Fruit fly (Drosophila melanogaster) whole organism, embryonic: Measurements from ENCODE around the gene CG5644.

Experiments used
- Awh ChIP-seq: fragments of 200-800 bp; sonication (Bioruptor generic); IDR thresholded peaks from 2 replicates; pipeline ENCODE4, ENCODE4 v1.3.6; 2022; ENCODE audit warnings: missing biosample characterization, missing genetic modification characterization
- C15 ChIP-seq: fragments of 200-800 bp; sonication (Bioruptor generic); IDR thresholded peaks from 3 replicates; pipeline ENCODE4 v1.3.6; 2022; ENCODE audit warnings: missing biosample characterization, missing genetic modification characterization
- CG10267 ChIP-seq: fragments of 200-800 bp; sonication (Bioruptor generic); optimal IDR thresholded peaks from 2 replicates; lab custom pipeline; 2018; ENCODE audit warnings: missing biosample characterization, mild to moderate bottlenecking, missing genetic modification characterization, moderate library complexity
- CG12071 ChIP-seq: fragments of 200-800 bp; sonication (Bioruptor generic); optimal IDR thresholded peaks from 3 replicates; lab custom pipeline; 2018; ENCODE audit warnings: missing biosample characterization, mild to moderate bottlenecking, missing genetic modification characterization
- CG12744 ChIP-seq: fragments of 200-800 bp; sonication (Bioruptor generic); optimal IDR thresholded peaks from 2 replicates; lab custom pipeline; 2016; ENCODE audit warnings: missing biosample characterization, missing genetic modification characterization
- CG14441 ChIP-seq: fragments of 200-800 bp; sonication (Bioruptor generic); IDR thresholded peaks from 2 replicates; pipeline ENCODE4 v1.3.6; 2022; ENCODE audit warnings: missing biosample characterization, missing genetic modification characterization
- CG14860 ChIP-seq: fragments of 200-800 bp; sonication (Bioruptor generic); IDR thresholded peaks from 3 replicates; pipeline ENCODE4 v1.3.6; 2022; ENCODE audit warnings: missing biosample characterization, missing genetic modification characterization; ENCODE audit not compliant: partially characterized antibody
- CG14965 ChIP-seq: fragments of 200-800 bp; sonication (Bioruptor generic); optimal IDR thresholded peaks from 2 replicates; lab custom pipeline; 2016; ENCODE audit warnings: missing biosample characterization, missing genetic modification characterization, borderline replicate concordance
- CG17328 ChIP-seq: fragments of 200-800 bp; sonication (Bioruptor generic); IDR thresholded peaks from 2 replicates; pipeline ENCODE4 v1.3.6; 2022; ENCODE audit warnings: missing biosample characterization, missing genetic modification characterization
- CG2129 ChIP-seq: fragments of 200-800 bp; sonication (Bioruptor generic); IDR thresholded peaks from 2 replicates; pipeline ENCODE4 v1.3.6; 2022; ENCODE audit warnings: missing biosample characterization, missing genetic modification characterization; ENCODE audit not compliant: partially characterized antibody
- CG31388 ChIP-seq: fragments of 200-800 bp; sonication (Bioruptor generic); optimal IDR thresholded peaks from 2 replicates; lab custom pipeline; 2016; ENCODE audit warnings: missing biosample characterization, missing genetic modification characterization
- CG34422 ChIP-seq: fragments of 200-800 bp; sonication (Bioruptor generic); IDR thresholded peaks from 3 replicates; pipeline ENCODE4 v1.3.6; 2022; ENCODE audit warnings: missing biosample characterization, missing genetic modification characterization
- CG3847 ChIP-seq: fragments of 200-800 bp; sonication (Bioruptor generic); IDR thresholded peaks from 2 replicates; pipeline ENCODE4 v1.3.6; 2022; ENCODE audit warnings: missing biosample characterization, missing genetic modification characterization
- CG7556 ChIP-seq: fragments of 200-800 bp; sonication (Bioruptor generic); optimal IDR thresholded peaks from 2 replicates; lab custom pipeline; 2017; ENCODE audit warnings: missing biosample characterization, mild to moderate bottlenecking, missing genetic modification characterization
- CG7987 ChIP-seq: fragments of 200-800 bp; sonication (Bioruptor generic); optimal IDR thresholded peaks from 2 replicates; lab custom pipeline; 2018; ENCODE audit warnings: missing biosample characterization, mild to moderate bottlenecking, missing genetic modification characterization, moderate library complexity
- CG8089 ChIP-seq: fragments of 200-800 bp; sonication (Bioruptor generic); optimal IDR thresholded peaks from 3 replicates; lab custom pipeline; 2016; ENCODE audit warnings: missing biosample characterization, missing genetic modification characterization
- CG8281 ChIP-seq: fragments of 200-800 bp; sonication (Bioruptor generic); optimal IDR thresholded peaks from 2 replicates; lab custom pipeline; 2018; ENCODE audit warnings: missing biosample characterization, mild to moderate bottlenecking, missing genetic modification characterization, moderate library complexity
- CG9437 ChIP-seq: fragments of 200-800 bp; sonication (Bioruptor generic); optimal IDR thresholded peaks from 2 replicates; lab custom pipeline; 2018; ENCODE audit warnings: missing biosample characterization, mild to moderate bottlenecking, missing genetic modification characterization
- CG9797 ChIP-seq: fragments of 200-800 bp; sonication (Bioruptor generic); optimal IDR thresholded peaks from 3 replicates; lab custom pipeline; 2018; ENCODE audit warnings: missing biosample characterization, mild to moderate bottlenecking, missing genetic modification characterization
- Dfd ChIP-seq, 2 experiments: fragments of >200 bp; optimal IDR thresholded peaks; 2 replicates each; lab custom pipeline; 2017; ENCODE audit warnings: missing biosample characterization in 2 of 2, missing genetic modification characterization in 2 of 2
- Dref ChIP-seq: fragments of 200-800 bp; sonication (Bioruptor generic); IDR thresholded peaks from 2 replicates; pipeline ENCODE4 v1.3.6; 2022; ENCODE audit warnings: missing biosample characterization, missing genetic modification characterization
- H15 ChIP-seq: fragments of 200-800 bp; sonication (Bioruptor generic); IDR thresholded peaks from 3 replicates; pipeline ENCODE4 v1.3.6; 2022; ENCODE audit warnings: missing biosample characterization, missing genetic modification characterization
- Mad ChIP-seq: fragments of 200-800 bp; sonication (Bioruptor generic); optimal IDR thresholded peaks from 2 replicates; lab custom pipeline; 2016; ENCODE audit warnings: missing biosample characterization, missing genetic modification characterization
- Max ChIP-seq: fragments of 200-800 bp; sonication (Bioruptor generic); optimal IDR thresholded peaks from 2 replicates; lab custom pipeline; 2016; ENCODE audit warnings: missing biosample characterization, mild to moderate bottlenecking, missing genetic modification characterization
- NFAT ChIP-seq: fragments of 200-800 bp; sonication (Bioruptor generic); IDR thresholded peaks from 2 replicates; pipeline ENCODE4 v1.3.6; 2022; ENCODE audit warnings: missing biosample characterization, missing genetic modification characterization
- Ravus ChIP-seq: fragments of 200-800 bp; sonication (Bioruptor generic); IDR thresholded peaks from 2 replicates; pipeline ENCODE4 v1.3.6; 2022; ENCODE audit warnings: missing biosample characterization, missing genetic modification characterization
- Rx ChIP-seq: fragments of 200-800 bp; sonication (Bioruptor generic); IDR thresholded peaks from 2 replicates; pipeline ENCODE4 v1.3.6; 2022; ENCODE audit warnings: missing biosample characterization, missing genetic modification characterization
- Side ChIP-seq: fragments of 200-800 bp; sonication (Bioruptor generic); optimal IDR thresholded peaks from 2 replicates; lab custom pipeline; 2016; ENCODE audit warnings: missing biosample characterization, missing genetic modification characterization
- Sox102F ChIP-seq: fragments of 200-800 bp; sonication (Bioruptor generic); optimal IDR thresholded peaks from 2 replicates; lab custom pipeline; 2018; ENCODE audit warnings: missing biosample characterization, mild to moderate bottlenecking, missing genetic modification characterization, moderate library complexity
- Sry-β ChIP-seq: fragments of 200-800 bp; sonication (Bioruptor generic); optimal IDR thresholded peaks from 2 replicates; lab custom pipeline; 2018; ENCODE audit warnings: missing biosample characterization, mild to moderate bottlenecking, missing genetic modification characterization, moderate library complexity
- Sry-δ ChIP-seq: fragments of 200-800 bp; sonication (Bioruptor generic); optimal IDR thresholded peaks from 2 replicates; lab custom pipeline; 2016; ENCODE audit warnings: missing biosample characterization, missing genetic modification characterization
- TFAM ChIP-seq: fragments of 200-800 bp; sonication (Bioruptor generic); optimal IDR thresholded peaks from 2 replicates; lab custom pipeline; 2017; ENCODE audit warnings: missing biosample characterization, missing genetic modification characterization, inconsistent platforms
- ara ChIP-seq: fragments of 200-800 bp; sonication (Bioruptor generic); IDR thresholded peaks from 2 replicates; pipeline ENCODE4 v1.3.6; 2022; ENCODE audit warnings: missing biosample characterization, missing genetic modification characterization
- cg ChIP-seq: fragments of 200-800 bp; sonication (Bioruptor generic); optimal IDR thresholded peaks from 3 replicates; lab custom pipeline; 2019; ENCODE audit warnings: missing biosample characterization, mild to moderate bottlenecking, missing genetic modification characterization, moderate library complexity
- disco-r ChIP-seq: fragments of 200-800 bp; sonication (Bioruptor generic); optimal IDR thresholded peaks from 2 replicates; lab custom pipeline; 2016; ENCODE audit warnings: missing biosample characterization, missing genetic modification characterization
- emc ChIP-seq: fragments of 200-800 bp; sonication (Bioruptor generic); optimal IDR thresholded peaks from 2 replicates; lab custom pipeline; 2016; ENCODE audit warnings: missing biosample characterization, missing genetic modification characterization
- gro ChIP-seq: fragments of 200-800 bp; sonication (Bioruptor generic); optimal IDR thresholded peaks from 2 replicates; lab custom pipeline; 2016; ENCODE audit warnings: missing biosample characterization, missing genetic modification characterization
- hbn ChIP-seq: fragments of 200-800 bp; sonication (Bioruptor generic); IDR thresholded peaks from 2 replicates; pipeline ENCODE4 v1.3.6; 2022; ENCODE audit warnings: missing biosample characterization, missing genetic modification characterization; ENCODE audit not compliant: partially characterized antibody
- her ChIP-seq: fragments of 200-800 bp; sonication (Bioruptor generic); optimal IDR thresholded peaks from 2 replicates; lab custom pipeline; 2016; ENCODE audit warnings: missing biosample characterization, missing genetic modification characterization
- kni ChIP-seq: fragments of 200-800 bp; sonication (Bioruptor generic); optimal IDR thresholded peaks from 3 replicates; lab custom pipeline; 2017; ENCODE audit warnings: mild to moderate bottlenecking, missing biosample characterization, missing genetic modification reagents, missing genetic modification characterization
- mam ChIP-seq: fragments of 200-800 bp; sonication (Bioruptor generic); optimal IDR thresholded peaks from 3 replicates; lab custom pipeline; 2016; ENCODE audit warnings: missing biosample characterization, missing genetic modification characterization
- pb ChIP-seq: fragments of 200-800 bp; sonication (Bioruptor generic); optimal IDR thresholded peaks from 3 replicates; lab custom pipeline; 2016; ENCODE audit warnings: missing biosample characterization, missing genetic modification characterization
- peb ChIP-seq: fragments of 200-800 bp; sonication (Bioruptor generic); IDR thresholded peaks from 2 replicates; pipeline ENCODE4 v1.3.6; 2022; ENCODE audit warnings: missing biosample characterization, missing genetic modification characterization
- pfk ChIP-seq: fragments of 200-800 bp; sonication (Bioruptor generic); optimal IDR thresholded peaks from 2 replicates; lab custom pipeline; 2018; ENCODE audit warnings: missing biosample characterization, mild to moderate bottlenecking, missing genetic modification characterization, moderate library complexity
- pita ChIP-seq: fragments of 200-800 bp; sonication (Bioruptor generic); optimal IDR thresholded peaks from 2 replicates; lab custom pipeline; 2017; ENCODE audit warnings: missing biosample characterization, mild to moderate bottlenecking, missing genetic modification characterization
- salm ChIP-seq: fragments of 200-800 bp; sonication (Bioruptor generic); optimal IDR thresholded peaks from 2 replicates; lab custom pipeline; 2018; ENCODE audit warnings: missing biosample characterization, mild to moderate bottlenecking, missing genetic modification characterization
- scrt ChIP-seq: fragments of 200-800 bp; sonication (Bioruptor generic); optimal IDR thresholded peaks from 2 replicates; lab custom pipeline; 2018; ENCODE audit warnings: missing biosample characterization, mild to moderate bottlenecking, missing genetic modification characterization, moderate library complexity
- sob ChIP-seq: fragments of 200-800 bp; sonication (Bioruptor generic); IDR thresholded peaks from 2 replicates; pipeline ENCODE4 v1.3.6; 2022; ENCODE audit warnings: missing biosample characterization, missing genetic modification characterization
- tin ChIP-seq: fragments of 200-800 bp; sonication (Bioruptor generic); optimal IDR thresholded peaks from 3 replicates; lab custom pipeline; 2016; ENCODE audit warnings: missing biosample characterization, missing genetic modification characterization
- tx ChIP-seq: fragments of 200-800 bp; sonication (Bioruptor generic); optimal IDR thresholded peaks from 2 replicates; lab custom pipeline; 2016; ENCODE audit warnings: missing biosample characterization, missing genetic modification characterization
- zen2 ChIP-seq: fragments of 200-800 bp; sonication (Bioruptor generic); IDR thresholded peaks from 3 replicates; pipeline ENCODE4 v1.3.6; 2022; ENCODE audit warnings: missing biosample characterization, missing genetic modification characterization; ENCODE audit not compliant: partially characterized antibody

The CG5644 gene

DNA sequence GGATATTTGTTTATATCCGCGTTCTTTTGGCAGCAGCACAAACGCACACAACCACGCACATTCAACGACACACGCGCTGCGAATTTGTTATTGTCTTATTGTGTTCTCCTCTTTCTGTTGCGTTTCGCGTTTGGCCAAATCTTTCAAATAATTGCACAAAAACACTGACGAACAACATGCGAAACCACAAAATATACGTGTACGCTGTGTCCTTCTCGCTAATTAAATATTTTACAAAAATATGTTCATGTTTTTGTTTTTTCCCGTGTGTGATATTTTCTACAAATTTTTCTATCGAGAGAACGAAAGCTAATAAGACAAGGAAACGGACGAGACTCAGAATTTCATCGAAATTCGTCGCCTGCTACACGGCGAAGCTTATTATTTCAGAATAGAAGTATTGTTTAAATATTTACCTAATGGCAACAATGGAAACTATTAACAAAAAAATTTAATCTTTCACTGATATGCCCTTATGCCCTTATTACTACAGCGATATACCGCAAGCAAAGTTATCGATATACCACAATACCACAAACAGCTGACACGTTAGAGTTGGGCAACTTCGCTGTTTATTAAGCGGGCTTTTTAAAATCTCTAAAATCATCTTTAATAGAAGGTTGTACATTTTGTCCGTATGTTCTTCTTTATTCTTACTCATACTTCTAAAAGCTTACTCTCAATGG is 25.6 kb downstream of the CG5644 start, which contains the start of the genes CG43783 and orb2 (continued):
- TF ChIP-seq CG7987 (GFP tag; lab: Kevin White, UChicago) (no peak), cg (peak; percentile 39), pb (GFP tag; lab: Kevin White, UChicago) (no peak), pfk (GFP tag; lab: Kevin White, UChicago) (no peak), zen2 (peak; percentile 55; the same call in 2 of the 3 replicates), CG31388 (no peak), Rx (no peak), CG10267 (tag; lab: Kevin White, UChicago) (no peak), CG8089 (no peak), gro (GFP tag; lab: Kevin White, UChicago) (peak; percentile 4), her (GFP tag; lab: Kevin White, UChicago) (no peak), pita (GFP tag; lab: Kevin White, UChicago) (no peak), TFAM (GFP tag; lab: Kevin White, UChicago) (no peak), disco-r (no peak), CG17328 (no peak), CG14965 (GFP tag; lab: Kevin White, UChicago) (no peak), CG3847 (GFP tag; lab: Robert Waterston, UW) (no peak), CG7556 (GFP tag; lab: Kevin White, UChicago) (no peak), sob (no peak), Dref (GFP tag; lab: Robert Waterston, UW) (peak; percentile 80), Ravus (GFP tag; lab: Robert Waterston, UW) (no peak), CG14860 (GFP tag; lab: Robert Waterston, UW) (peak; percentile 56; the same call in 2 of the 3 replicates), peb (GFP tag; lab: Robert Waterston, UW) (no peak), mam (GFP tag; lab: Kevin White, UChicago) (no peak), H15 (GFP tag; lab: Robert Waterston, UW) (no peak), Max (GFP tag; lab: Kevin White, UChicago) (no peak), CG9437 (GFP tag; lab: Kevin White, UChicago) (no peak), salm (tag; lab: Kevin White, UChicago) (no peak), CG14441 (GFP tag; lab: Robert Waterston, UW) (no peak), kni (GFP tag; lab: Kevin White, UChicago) (no peak), CG2129 (GFP tag; lab: Robert Waterston, UW) (no peak), tin (GFP tag; lab: Kevin White, UChicago) (no peak), CG9797 (GFP tag; lab: Kevin White, UChicago) (no peak), NFAT (GFP tag; lab: Robert Waterston, UW) (no peak), Sox102F (GFP tag; lab: Kevin White, UChicago) (no peak), C15 (GFP tag; lab: Robert Waterston, UW) (no peak), Dfd (GFP tag; optimal IDR thresholded peaks at IDR 0.05; lab: Kevin White, UChicago) (no peak), CG34422 (GFP tag; lab: Robert Waterston, UW) (no peak), Side (GFP tag; lab: Kevin White, UChicago) (no peak), Sry-δ (GFP tag; lab: Kevin White, UChicago) (peak; percentile 71), scrt (no peak), ara (GFP tag; lab: Robert Waterston, UW) (no peak), tx (GFP tag; lab: Kevin White, UChicago) (no peak), emc (GFP tag; lab: Kevin White, UChicago) (no peak), CG8281 (tag; lab: Kevin White, UChicago) (no peak), Awh (GFP tag; lab: Robert Waterston, UW) (no peak), CG12744 (GFP tag; lab: Kevin White, UChicago) (no peak), CG12071 (GFP tag; lab: Kevin White, UChicago) (no peak), Mad (GFP tag; lab: Kevin White, UChicago) (no peak), hbn (peak; percentile 57), Sry-β (GFP tag; lab: Kevin White, UChicago) (peak; percentile 21)
